Worm (Caenorhabditis elegans) whole organism, young adult: ENCODE results near the gene F28C6.5.
A peak's percentile ranks its signal among the peaks of the same experiment; 100 is the strongest.

ENCODE experiments used
- B0019.2 ChIP-seq: fragments of 200-800 bp; sonication (Bioruptor generic); conservative IDR thresholded peaks from 2 replicates; pipeline ENCODE4 v1.3.6; 2022; ENCODE audit warnings: missing genetic modification reagents, missing genetic modification characterization, missing compliant biosample characterization
- C17E4.6 ChIP-seq: fragments of 200-800 bp; sonication (Bioruptor generic); IDR thresholded peaks from 2 replicates; pipeline ENCODE4 v1.3.6; 2022; ENCODE audit warnings: missing genetic modification reagents, missing genetic modification characterization, missing compliant biosample characterization
- F39B2.1 ChIP-seq: fragments of 200-800 bp; sonication (Bioruptor generic); IDR thresholded peaks from 2 replicates; pipeline ENCODE4 v1.3.6; 2022; ENCODE audit warnings: missing genetic modification reagents, missing genetic modification characterization, missing compliant biosample characterization
- K12H6.12 ChIP-seq: fragments of 200-800 bp; sonication (Bioruptor generic); optimal IDR thresholded peaks from 2 replicates; lab custom pipeline; 2018; ENCODE audit warnings: mild to moderate bottlenecking, missing genetic modification characterization, missing compliant biosample characterization
- T07F8.4 ChIP-seq: sonication (generic microtip); optimal IDR thresholded peaks from 2 replicates; lab custom pipeline; 2016; ENCODE audit warnings: mild to moderate bottlenecking, missing genetic modification characterization, moderate library complexity, missing compliant biosample characterization
- Y67H2A.10 ChIP-seq: fragments of 200-800 bp; sonication (Bioruptor generic); conservative IDR thresholded peaks from 2 replicates; pipeline ENCODE4 v1.3.6; 2022; ENCODE audit warnings: missing genetic modification reagents, missing genetic modification characterization, missing compliant biosample characterization
- Y79H2A.3 ChIP-seq: fragments of 200-800 bp; sonication (Bioruptor generic); conservative IDR thresholded peaks from 2 replicates; pipeline ENCODE4 v1.3.6; 2022; ENCODE audit warnings: missing genetic modification reagents, missing genetic modification characterization, missing compliant biosample characterization
- ZK185.1 ChIP-seq: sonication (generic microtip); optimal IDR thresholded peaks from 2 replicates; lab custom pipeline; 2016; ENCODE audit warnings: mild to moderate bottlenecking, missing genetic modification characterization, missing compliant biosample characterization; ENCODE audit not compliant: poor library complexity, severe bottlenecking
- attf-3 ChIP-seq: fragments of 200-800 bp; sonication (Bioruptor generic); conservative IDR thresholded peaks from 2 replicates; pipeline ENCODE4 v1.3.6; 2022; ENCODE audit warnings: missing genetic modification reagents, missing genetic modification characterization, missing compliant biosample characterization
- ccch-3 ChIP-seq: fragments of 200-800 bp; sonication (Bioruptor generic); optimal IDR thresholded peaks from 2 replicates; lab custom pipeline; 2018; ENCODE audit warnings: mild to moderate bottlenecking, missing genetic modification characterization, missing compliant biosample characterization
- cebp-2 ChIP-seq: fragments of 200-800 bp; sonication (Bioruptor generic); IDR thresholded peaks from 2 replicates; pipeline ENCODE4 v1.3.6; 2022; ENCODE audit warnings: missing genetic modification characterization, missing compliant biosample characterization
- ceh-27 ChIP-seq: fragments of 200-800 bp; sonication (Bioruptor generic); optimal IDR thresholded peaks from 2 replicates; lab custom pipeline; 2018; ENCODE audit warnings: mild to moderate bottlenecking, missing genetic modification characterization, moderate library complexity, missing compliant biosample characterization
- ceh-40 ChIP-seq: fragments of 200-800 bp; sonication (Bioruptor generic); IDR thresholded peaks from 2 replicates; pipeline ENCODE4 v1.3.6; 2022; ENCODE audit warnings: missing genetic modification characterization, missing compliant biosample characterization
- dox-1 ChIP-seq: fragments of 200-800 bp; sonication (Bioruptor generic); IDR thresholded peaks from 2 replicates; pipeline ENCODE4 v1.3.6; 2022; ENCODE audit warnings: missing genetic modification reagents, missing genetic modification characterization, missing compliant biosample characterization
- egl-44 ChIP-seq: fragments of 200-800 bp; sonication (Bioruptor generic); IDR thresholded peaks from 2 replicates; pipeline ENCODE4 v1.3.6; 2022; ENCODE audit warnings: missing genetic modification reagents, missing genetic modification characterization, missing compliant biosample characterization
- ekl-4 ChIP-seq: fragments of 200-800 bp; sonication (Bioruptor generic); IDR thresholded peaks from 2 replicates; pipeline ENCODE4 v1.3.6; 2022; ENCODE audit warnings: missing genetic modification reagents, missing genetic modification characterization, missing compliant biosample characterization
- hlh-26 ChIP-seq: fragments of 200-800 bp; sonication (Bioruptor generic); conservative IDR thresholded peaks from 2 replicates; pipeline ENCODE4 v1.3.6; 2022; ENCODE audit warnings: missing genetic modification reagents, missing genetic modification characterization, missing compliant biosample characterization
- hmg-1.2 ChIP-seq: fragments of 200-800 bp; sonication (Bioruptor generic); IDR thresholded peaks from 2 replicates; pipeline ENCODE4 v1.3.6; 2022; ENCODE audit warnings: missing genetic modification reagents, missing genetic modification characterization, missing compliant biosample characterization
- hrde-1 ChIP-seq: sonication (generic microtip); optimal IDR thresholded peaks from 2 replicates; lab custom pipeline; 2016; ENCODE audit warnings: missing genetic modification characterization, mild to moderate bottlenecking, missing compliant biosample characterization, moderate library complexity, missing genotype, missing genetic modification reagents, borderline replicate concordance
- lag-1 ChIP-seq: fragments of 200-800 bp; sonication (Bioruptor generic); IDR thresholded peaks from 2 replicates; pipeline ENCODE4 v1.3.6; 2022; ENCODE audit warnings: missing genetic modification reagents, missing genetic modification characterization, missing compliant biosample characterization
- madf-10 ChIP-seq: sonication (generic microtip); optimal IDR thresholded peaks from 2 replicates; lab custom pipeline; 2016; ENCODE audit warnings: mild to moderate bottlenecking, missing genetic modification characterization, missing compliant biosample characterization
- madf-3 ChIP-seq: fragments of 200-800 bp; sonication (Bioruptor generic); IDR thresholded peaks from 2 replicates; pipeline ENCODE4 v1.3.6; 2022; ENCODE audit warnings: missing genetic modification reagents, missing genetic modification characterization, missing compliant biosample characterization
- madf-8 ChIP-seq: fragments of 200-800 bp; sonication (Bioruptor generic); conservative IDR thresholded peaks from 2 replicates; pipeline ENCODE4 v1.3.6; 2022; ENCODE audit warnings: missing genetic modification reagents, missing genetic modification characterization, missing compliant biosample characterization
- mxl-1 ChIP-seq: sonication (generic microtip); optimal IDR thresholded peaks from 2 replicates; lab custom pipeline; 2016; ENCODE audit warnings: missing genetic modification characterization, missing compliant biosample characterization
- nfya-2 ChIP-seq: fragments of 200-800 bp; sonication (Bioruptor generic); IDR thresholded peaks from 2 replicates; pipeline ENCODE4 v1.3.6; 2022; ENCODE audit warnings: missing genetic modification reagents, missing genetic modification characterization, missing compliant biosample characterization
- nhr-80 ChIP-seq: sonication (generic microtip); optimal IDR thresholded peaks from 2 replicates; lab custom pipeline; 2016; ENCODE audit warnings: missing genetic modification characterization, missing compliant biosample characterization
- rpc-1 ChIP-seq, 2 experiments: fragments of 150-350 bp in 1 of 2; sonication (generic microtip) in 1 of 2; optimal IDR thresholded peaks; 2 replicates each; lab custom pipeline; 2014 to 2018; ENCODE audit warnings: missing biosample characterization in 1 of 2, missing genetic modification characterization in 1 of 2, missing genetic modification reagents in 1 of 2, missing genotype in 1 of 2
- snpc-1.1 ChIP-seq: sonication (generic microtip); optimal IDR thresholded peaks from 2 replicates; lab custom pipeline; 2017; ENCODE audit warnings: missing genetic modification characterization, mild to moderate bottlenecking, missing compliant biosample characterization, antibody characterized with exemption, moderate library complexity, missing genotype, missing genetic modification reagents; ENCODE audit not compliant: insufficient read depth
- sptf-2 ChIP-seq: fragments of 200-800 bp; sonication (Bioruptor generic); optimal IDR thresholded peaks from 2 replicates; lab custom pipeline; 2018; ENCODE audit warnings: mild to moderate bottlenecking, missing genetic modification characterization, missing compliant biosample characterization
- unc-62 ChIP-seq: fragments of 150-350 bp; optimal IDR thresholded peaks from 2 replicates; lab custom pipeline; 2014; ENCODE audit warnings: missing biosample characterization, missing genetic modification reagents, missing genetic modification characterization
- zim-3 ChIP-seq: sonication (generic microtip); optimal IDR thresholded peaks from 2 replicates; lab custom pipeline; 2017; ENCODE audit warnings: mild to moderate bottlenecking, missing genetic modification characterization, moderate library complexity, missing compliant biosample characterization
- ztf-26 ChIP-seq: sonication (generic microtip); optimal IDR thresholded peaks from 2 replicates; lab custom pipeline; 2017; ENCODE audit warnings: missing genetic modification characterization, missing compliant biosample characterization
- ztf-3 ChIP-seq: fragments of 200-800 bp; sonication (Bioruptor generic); optimal IDR thresholded peaks from 2 replicates; lab custom pipeline; 2018; ENCODE audit warnings: mild to moderate bottlenecking, missing genetic modification characterization, missing compliant biosample characterization

Gene F28C6.5

ce11 chrII:8631766-8632165 lies 32.5 kb downstream of the F28C6.5 start (continued):
- no peak for TF ChIP-seq ceh-40 (GFP tag; lab: Robert Waterston, UW)

DNA sequence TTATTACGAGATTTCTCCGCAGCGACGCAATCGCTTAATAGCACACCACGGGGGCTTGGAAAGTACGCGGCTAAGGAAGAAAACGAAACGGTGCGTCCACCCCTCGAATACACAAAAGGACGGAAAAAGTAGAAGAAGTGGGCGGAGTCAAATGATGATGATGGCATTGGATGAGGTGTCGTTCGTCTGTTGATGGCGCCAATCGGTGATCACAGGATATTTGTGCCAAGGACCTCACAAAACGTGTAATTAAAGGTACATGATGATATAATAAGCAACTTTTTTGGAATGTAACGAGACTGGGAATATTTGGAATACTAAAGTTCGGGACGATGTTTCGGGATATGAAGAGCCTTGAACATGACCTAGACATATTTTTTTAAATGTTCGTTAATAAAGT lies 35.1 kb downstream of the F28C6.5 start, which contains the start of gene cutl-12:
Gene cutl-12, minus strand, starts transcription at position 101 of the 400 bp plus-strand sequence.
- TF ChIP-seq unc-62 (GFP tag; lab: Kevin White, UChicago) (no peak), madf-3 (GFP tag; lab: Robert Waterston, UW) (0 out of 2 replicates have a peak, but pooled peaks have one; percentile 39)
- TF ChIP-seq, all 124 proteins: peak for 1

- TF ChIP-seq Y79H2A.3 (no peak), zim-3 (tag; lab: Kevin White, UChicago) (no peak), egl-44 (no peak), B0019.2 (GFP tag; lab: Robert Waterston, UW) (no peak), ceh-40 (GFP tag; lab: Robert Waterston, UW) (no peak), madf-10 (tag; lab: Kevin White, UChicago) (no peak), hlh-26 (GFP tag; lab: Robert Waterston, UW) (no peak)
These were observed 38.3 kb downstream of the F28C6.5 start, which contains the start of gene vab-9 for ce11 chrII:8637615-8638014. vab-9 (minus strand) TSS chrII:8637715.

- TF ChIP-seq attf-3 (no peak), hmg-1.2 (GFP tag; lab: Robert Waterston, UW) (no peak), hrde-1 (no peak), cebp-2 (no peak), F39B2.1 (GFP tag; lab: Robert Waterston, UW) (no peak), ccch-3 (GFP tag; lab: Kevin White, UChicago) (no peak), egl-44 (no peak), madf-3 (GFP tag; lab: Robert Waterston, UW) (no peak), C17E4.6 (GFP tag; lab: Robert Waterston, UW) (no peak), snpc-1.1 (no peak), ZK185.1 (tag; lab: Kevin White, UChicago) (no peak), nfya-2 (no peak), mxl-1 (tag; lab: Kevin White, UChicago) (no peak), madf-8 (GFP tag; lab: Robert Waterston, UW) (no peak), Y67H2A.10 (GFP tag; lab: Robert Waterston, UW) (no peak), ztf-3 (GFP tag; lab: Kevin White, UChicago) (no peak), ztf-26 (tag; lab: Kevin White, UChicago) (no peak), rpc-1 (optimal IDR thresholded peaks at IDR 0.05; lab: Kevin White, UChicago) (no peak), rpc-1 (tag; optimal IDR thresholded peaks at IDR 0.05; lab: Kevin White, UChicago) (no peak), dox-1 (no peak), ceh-27 (GFP tag; lab: Kevin White, UChicago) (no peak)
These were observed 40.2 kb downstream of the F28C6.5 start for ce11 chrII:8639553-8639952.

DNA sequence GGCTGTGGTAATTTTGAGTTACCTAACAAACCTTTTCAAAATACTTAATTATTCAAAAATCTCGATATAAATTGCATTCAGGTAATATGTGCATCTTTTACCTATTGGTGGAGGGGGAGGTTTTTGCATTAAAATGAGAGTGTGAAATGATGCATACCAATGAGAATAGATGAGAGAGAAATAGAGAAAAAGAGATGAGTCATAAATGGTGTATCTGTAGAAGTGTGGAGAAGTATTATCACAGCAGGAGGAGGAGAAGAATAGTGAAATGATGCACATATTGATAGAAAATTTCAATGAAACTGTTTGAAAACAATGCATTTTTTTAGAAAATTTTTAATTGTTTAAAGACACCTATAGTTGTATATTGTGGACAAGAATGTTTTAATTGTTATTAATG lies 41.2 kb downstream of the F28C6.5 start:
- TF ChIP-seq nhr-80 (peak; percentile 13), nfya-2 (no peak)

- TF ChIP-seq sptf-2 (GFP tag; lab: Kevin White, UChicago) (no peak), hmg-1.2 (GFP tag; lab: Robert Waterston, UW) (peak; percentile 28; the same call in 1 of the 2 replicates), K12H6.12 (tag; lab: Kevin White, UChicago) (no peak), lag-1 (GFP tag; lab: Robert Waterston, UW) (no peak), ekl-4 (GFP tag; lab: Robert Waterston, UW) (no peak), T07F8.4 (tag; lab: Kevin White, UChicago) (no peak)
These were observed 41.8 kb downstream of the F28C6.5 start, which contains the start of gene D2085.7 for ce11 chrII:8641131-8641530. D2085.7 (plus strand) TSS chrII:8641381.
